Fruit fly (Drosophila melanogaster): Measurements from ENCODE around the gene CG15482.

The CG15482 gene

dm6 chr2L:13231739-13232138 is 20.1 kb upstream of the CG15482 start, which contains the start of gene Prosalpha6T:
Gene Prosalpha6T (plus strand): TSS chr2L:13232039.
- no peak for TF ChIP-seq CG14655 (GFP tag; optimal IDR thresholded peaks at IDR 0.05)
- no peak for TF ChIP-seq Ets98B (GFP tag; IDR thresholded peaks at IDR 0.05)
- TF ChIP-seq CG15710 (tag; optimal IDR thresholded peaks at IDR 0.05) = no peak
- TF ChIP-seq Pif1B (GFP tag; optimal IDR thresholded peaks at IDR 0.05) = no peak
- TF ChIP-seq CG4496 (GFP tag; IDR thresholded peaks at IDR 0.05) = no peak
- no peak for TF ChIP-seq Pif1A (GFP tag; optimal IDR thresholded peaks at IDR 0.05)
- no peak for TF ChIP-seq rn (GFP tag; IDR thresholded peaks at IDR 0.05)
- no peak for TF ChIP-seq CG34367 (tag; optimal IDR thresholded peaks at IDR 0.05)
- TF ChIP-seq CG13204 (GFP tag; optimal IDR thresholded peaks at IDR 0.05) = no peak
- no peak for TF ChIP-seq CG17806 (tag; optimal IDR thresholded peaks at IDR 0.05)
- no peak for TF ChIP-seq CG12605 (GFP tag; IDR thresholded peaks at IDR 0.05)
- no peak for TF ChIP-seq gl (tag; optimal IDR thresholded peaks at IDR 0.05)
- no peak for TF ChIP-seq CG32121 (GFP tag; IDR thresholded peaks at IDR 0.05)
- no peak for TF ChIP-seq CG9948 (tag; optimal IDR thresholded peaks at IDR 0.05)
- no peak for TF ChIP-seq Snoo (tag; optimal IDR thresholded peaks at IDR 0.05)
- TF ChIP-seq CG10348 (GFP tag; IDR thresholded peaks at IDR 0.05) = no peak

dm6 chr2L:13229388-13229882 is 17.8 kb upstream of the CG15482 start, which contains the start of gene CG16815:
Gene CG16815 (plus strand): TSS chr2L:13229832.
- no peak for TF ChIP-seq Snoo (tag; optimal IDR thresholded peaks at IDR 0.05)
- no peak for TF ChIP-seq EcR (GFP tag; optimal IDR thresholded peaks at IDR 0.05)
- TF ChIP-seq CG13204 (GFP tag; optimal IDR thresholded peaks at IDR 0.05) = no peak
- no peak for TF ChIP-seq D1 (tag; optimal IDR thresholded peaks at IDR 0.05)
- no peak for TF ChIP-seq CG9948 (tag; optimal IDR thresholded peaks at IDR 0.05)

dm6 chr2L:13227242-13227641 is 15.6 kb upstream of the CG15482 start, which contains the start of gene CG16813:
Gene CG16813 (plus strand): TSS chr2L:13227529.
- TF ChIP-seq CG10348 (GFP tag; IDR thresholded peaks at IDR 0.05) (no peak), fd96Ca (GFP tag; IDR thresholded peaks at IDR 0.05) (no peak), CG13204 (GFP tag; optimal IDR thresholded peaks at IDR 0.05) (no peak), CG8159 (tag; optimal IDR thresholded peaks at IDR 0.05) (no peak), CG14655 (GFP tag; optimal IDR thresholded peaks at IDR 0.05) (no peak), CG9948 (tag; optimal IDR thresholded peaks at IDR 0.05) (no peak), rn (GFP tag; IDR thresholded peaks at IDR 0.05) (no peak), CG34367 (tag; optimal IDR thresholded peaks at IDR 0.05) (no peak), Snoo (tag; optimal IDR thresholded peaks at IDR 0.05) (no peak), gl (tag; optimal IDR thresholded peaks at IDR 0.05) (no peak), CG12605 (GFP tag; IDR thresholded peaks at IDR 0.05) (no peak), CG32121 (GFP tag; IDR thresholded peaks at IDR 0.05) (no peak), CG15710 (tag; optimal IDR thresholded peaks at IDR 0.05) (no peak), CG4496 (GFP tag; IDR thresholded peaks at IDR 0.05) (no peak), Ets98B (GFP tag; IDR thresholded peaks at IDR 0.05) (no peak), Pif1B (GFP tag; optimal IDR thresholded peaks at IDR 0.05) (no peak), D1 (tag; optimal IDR thresholded peaks at IDR 0.05) (no peak), CG8301 (tag; optimal IDR thresholded peaks at IDR 0.05) (no peak)

- TF ChIP-seq CG8301 (tag; optimal IDR thresholded peaks at IDR 0.05) (no peak), CG14655 (GFP tag; optimal IDR thresholded peaks at IDR 0.05) (no peak), CG15710 (tag; optimal IDR thresholded peaks at IDR 0.05) (no peak), CG10348 (GFP tag; IDR thresholded peaks at IDR 0.05) (no peak), EcR (GFP tag; optimal IDR thresholded peaks at IDR 0.05) (no peak), rn (GFP tag; IDR thresholded peaks at IDR 0.05) (no peak), CG32121 (GFP tag; IDR thresholded peaks at IDR 0.05) (no peak), Pif1A (GFP tag; optimal IDR thresholded peaks at IDR 0.05) (no peak), CG17806 (tag; optimal IDR thresholded peaks at IDR 0.05) (no peak), fd96Ca (GFP tag; IDR thresholded peaks at IDR 0.05) (no peak), gl (tag; optimal IDR thresholded peaks at IDR 0.05) (no peak), CG34367 (tag; optimal IDR thresholded peaks at IDR 0.05) (no peak), Ets98B (GFP tag; IDR thresholded peaks at IDR 0.05) (no peak), CG12605 (GFP tag; IDR thresholded peaks at IDR 0.05) (no peak), CG13204 (GFP tag; optimal IDR thresholded peaks at IDR 0.05) (no peak)
Observed at dm6 chr2L:13225225-13225840, 13.7 kb upstream of the CG15482 start, which contains the start of gene CG15480. Gene CG15480 (minus strand): TSS chr2L:13225275.

- peak; percentile 67 for TF ChIP-seq Ets98B (GFP tag; IDR thresholded peaks at IDR 0.05)
- peak; percentile 62 for TF ChIP-seq CG15710 (tag; optimal IDR thresholded peaks at IDR 0.05)
- no peak for TF ChIP-seq CG9948 (tag; optimal IDR thresholded peaks at IDR 0.05)
- TF ChIP-seq CG14655 (GFP tag; optimal IDR thresholded peaks at IDR 0.05) = no peak
- TF ChIP-seq CG8301 (tag; optimal IDR thresholded peaks at IDR 0.05) = no peak
- TF ChIP-seq CG17806 (tag; optimal IDR thresholded peaks at IDR 0.05) = no peak
- no peak for TF ChIP-seq fd96Ca (GFP tag; IDR thresholded peaks at IDR 0.05)
- TF ChIP-seq CG4496 (GFP tag; IDR thresholded peaks at IDR 0.05) = 0 out of 3 replicates have a peak, but pooled peaks have one; percentile 27
- TF ChIP-seq CG12605 (GFP tag; IDR thresholded peaks at IDR 0.05) = 0 out of 2 replicates have a peak, but pooled peaks have one; percentile 47
- TF ChIP-seq CG32121 (GFP tag; IDR thresholded peaks at IDR 0.05) = peak; percentile 33; the same call in 1 of the 2 replicates
- TF ChIP-seq CG8159 (tag; optimal IDR thresholded peaks at IDR 0.05) = no peak
- TF ChIP-seq Pif1B (GFP tag; optimal IDR thresholded peaks at IDR 0.05) = no peak
- peak; percentile 22 for TF ChIP-seq CG34367 (tag; optimal IDR thresholded peaks at IDR 0.05)
Observed at dm6 chr2L:13222225-13222648, 10.6 kb upstream of the CG15482 start, which contains the start of the genes Ski6 and CG16812. Gene Ski6 (minus strand): TSS chr2L:13222429. Gene CG16812 (plus strand): TSS chr2L:13222587.
